Fruit fly (Drosophila melanogaster) whole organism, embryonic: ENCODE data around the gene CG6254.
A peak's percentile ranks its signal among the peaks of the same experiment; 100 is the strongest.

Experiments used
- Ada2b ChIP-seq: fragments of 200-800 bp; sonication (Bioruptor generic); IDR thresholded peaks from 2 replicates; pipeline ENCODE4 v1.3.6; 2022; ENCODE audit warnings: missing biosample characterization, missing genetic modification characterization
- B-H2 ChIP-seq: fragments of 200-800 bp; sonication (Bioruptor generic); optimal IDR thresholded peaks from 2 replicates; lab custom pipeline; 2018; ENCODE audit warnings: missing biosample characterization, mild to moderate bottlenecking, missing genetic modification characterization
- Blimp-1 ChIP-seq: fragments of 200-800 bp; sonication (Bioruptor generic); optimal IDR thresholded peaks from 3 replicates; lab custom pipeline; 2018; ENCODE audit warnings: missing biosample characterization, missing genetic modification characterization, mild to moderate bottlenecking, moderate library complexity, missing genetic modification reagents
- CG11695 ChIP-seq: fragments of 200-800 bp; sonication (Bioruptor generic); IDR thresholded peaks from 3 replicates; pipeline ENCODE4 v1.3.6; 2022; ENCODE audit warnings: missing biosample characterization, missing genetic modification characterization
- CG13123 ChIP-seq: fragments of 200-800 bp; sonication (Bioruptor generic); optimal IDR thresholded peaks from 2 replicates; lab custom pipeline; 2016; ENCODE audit warnings: missing biosample characterization, missing genetic modification characterization
- CG13624 ChIP-seq: fragments of 200-800 bp; sonication (Bioruptor generic); optimal IDR thresholded peaks from 2 replicates; lab custom pipeline; 2016; ENCODE audit warnings: missing biosample characterization, missing genetic modification characterization
- CG13775 ChIP-seq: fragments of 200-800 bp; sonication (Bioruptor generic); optimal IDR thresholded peaks from 3 replicates; lab custom pipeline; 2017; ENCODE audit warnings: missing biosample characterization, mild to moderate bottlenecking, missing genetic modification characterization
- CG14667 ChIP-seq: fragments of 200-800 bp; sonication (Bioruptor generic); IDR thresholded peaks from 2 replicates; pipeline ENCODE4 v1.3.6; 2022; ENCODE audit warnings: missing biosample characterization, missing genetic modification characterization
- CG15073 ChIP-seq: fragments of 200-800 bp; sonication (Bioruptor generic); optimal IDR thresholded peaks from 2 replicates; lab custom pipeline; 2016; ENCODE audit warnings: missing biosample characterization, missing genetic modification characterization
- CG15269 ChIP-seq: fragments of 200-800 bp; sonication (Bioruptor generic); optimal IDR thresholded peaks from 2 replicates; lab custom pipeline; 2018; ENCODE audit warnings: missing biosample characterization, mild to moderate bottlenecking, missing genetic modification characterization, moderate library complexity
- CG15601 ChIP-seq: fragments of 200-800 bp; sonication (Bioruptor generic); optimal IDR thresholded peaks from 3 replicates; lab custom pipeline; 2019; ENCODE audit warnings: missing biosample characterization, mild to moderate bottlenecking, missing genetic modification characterization, moderate library complexity
- CG17385 ChIP-seq: fragments of 200-800 bp; sonication (Bioruptor generic); optimal IDR thresholded peaks from 3 replicates; lab custom pipeline; 2018; ENCODE audit warnings: missing biosample characterization, mild to moderate bottlenecking, missing genetic modification characterization
- CG2712 ChIP-seq: fragments of 200-800 bp; optimal IDR thresholded peaks from 3 replicates; lab custom pipeline; 2019; ENCODE audit warnings: missing biosample characterization, mild to moderate bottlenecking, missing genetic modification characterization, moderate library complexity
- CG31388 ChIP-seq: fragments of 200-800 bp; sonication (Bioruptor generic); optimal IDR thresholded peaks from 2 replicates; lab custom pipeline; 2016; ENCODE audit warnings: missing biosample characterization, missing genetic modification characterization
- CG3163 ChIP-seq: fragments of 200-800 bp; sonication (Bioruptor generic); optimal IDR thresholded peaks from 3 replicates; lab custom pipeline; 2016; ENCODE audit warnings: missing biosample characterization, missing genetic modification characterization
- CG3838 ChIP-seq: fragments of 200-800 bp; sonication (Bioruptor generic); optimal IDR thresholded peaks from 3 replicates; lab custom pipeline; 2016; ENCODE audit warnings: missing biosample characterization, missing genetic modification characterization
- CG5245 ChIP-seq: fragments of 200-800 bp; sonication (Bioruptor generic); optimal IDR thresholded peaks from 3 replicates; lab custom pipeline; 2016; ENCODE audit warnings: missing biosample characterization, missing genetic modification characterization
- CG6791 ChIP-seq: fragments of 200-800 bp; sonication (Bioruptor generic); IDR thresholded peaks from 3 replicates; pipeline ENCODE4 v1.3.6; 2022; ENCODE audit warnings: missing biosample characterization, missing genetic modification characterization; ENCODE audit not compliant: partially characterized antibody
- CG6813 ChIP-seq: fragments of 200-800 bp; sonication (Bioruptor generic); optimal IDR thresholded peaks from 2 replicates; lab custom pipeline; 2017; ENCODE audit warnings: missing biosample characterization, missing genetic modification characterization, mild to moderate bottlenecking, moderate library complexity, missing genetic modification reagents
- CG7928 ChIP-seq: fragments of 200-800 bp; sonication (Bioruptor generic); optimal IDR thresholded peaks from 2 replicates; lab custom pipeline; 2017; ENCODE audit warnings: missing biosample characterization, mild to moderate bottlenecking, missing genetic modification characterization
- Deaf1 ChIP-seq: fragments of 200-800 bp; optimal IDR thresholded peaks from 3 replicates; lab custom pipeline; 2019; ENCODE audit warnings: missing biosample characterization, mild to moderate bottlenecking, missing genetic modification characterization, moderate library complexity
- HLH3B ChIP-seq: fragments of 200-800 bp; sonication (Bioruptor generic); IDR thresholded peaks from 2 replicates; pipeline ENCODE4 v1.3.6; 2022; ENCODE audit warnings: missing biosample characterization, missing genetic modification characterization
- HmgZ ChIP-seq: fragments of 200-800 bp; sonication (Bioruptor generic); optimal IDR thresholded peaks from 2 replicates; lab custom pipeline; 2018; ENCODE audit warnings: missing biosample characterization, mild to moderate bottlenecking, missing genetic modification characterization
- Lpt ChIP-seq: fragments of >200 bp; optimal IDR thresholded peaks from 2 replicates; lab custom pipeline; 2018; ENCODE audit warnings: missing biosample characterization, missing genetic modification characterization
- NfI ChIP-seq: fragments of 200-800 bp; sonication (Bioruptor generic); optimal IDR thresholded peaks from 3 replicates; lab custom pipeline; 2018; ENCODE audit warnings: missing biosample characterization, mild to moderate bottlenecking, missing genetic modification characterization, moderate library complexity
- Opbp ChIP-seq: fragments of 200-800 bp; sonication (Bioruptor generic); IDR thresholded peaks from 3 replicates; pipeline ENCODE4 v1.3.6; 2022; ENCODE audit warnings: missing biosample characterization, missing genetic modification characterization; ENCODE audit not compliant: partially characterized antibody
- PHDP ChIP-seq: fragments of 200-800 bp; sonication (Bioruptor generic); optimal IDR thresholded peaks from 3 replicates; lab custom pipeline; 2018; ENCODE audit warnings: missing biosample characterization, mild to moderate bottlenecking, missing genetic modification characterization, moderate library complexity
- Pdp1 ChIP-seq, 2 experiments: fragments of 200-800 bp; sonication (Bioruptor generic); optimal IDR thresholded peaks; 3 replicates each; lab custom pipeline; 2016; ENCODE audit warnings: missing biosample characterization in 2 of 2, missing genetic modification characterization in 2 of 2, mild to moderate bottlenecking in 1 of 2, moderate library complexity in 1 of 2
- Trl ChIP-seq, 3 experiments: fragments of >200 bp in 2 of 3; fragments of 200-800 bp in 1 of 3; sonication (Bioruptor generic) in 1 of 3; optimal IDR thresholded peaks; 2 replicates in 1 of 3; 3 replicates in 2 of 3; lab custom pipeline; 2016 to 2017; ENCODE audit warnings: missing biosample characterization in 1 of 3, missing genetic modification characterization in 1 of 3
- chinmo ChIP-seq: fragments of 200-800 bp; sonication (Bioruptor generic); IDR thresholded peaks from 4 replicates; pipeline ENCODE4 v1.3.6; 2022; ENCODE audit warnings: missing biosample characterization, missing genetic modification characterization; ENCODE audit not compliant: partially characterized antibody
- chn ChIP-seq: fragments of 200-800 bp; sonication (Bioruptor generic); optimal IDR thresholded peaks from 2 replicates; lab custom pipeline; 2016; ENCODE audit warnings: missing biosample characterization, missing genetic modification characterization
- eyg ChIP-seq: fragments of 200-800 bp; sonication (Bioruptor generic); optimal IDR thresholded peaks from 3 replicates; lab custom pipeline; 2016; ENCODE audit warnings: missing biosample characterization, missing genetic modification characterization
- gsb-n ChIP-seq: fragments of 200-800 bp; sonication (Bioruptor generic); optimal IDR thresholded peaks from 3 replicates; lab custom pipeline; 2018; ENCODE audit warnings: missing biosample characterization, mild to moderate bottlenecking, missing genetic modification characterization
- hbn ChIP-seq: fragments of 200-800 bp; sonication (Bioruptor generic); IDR thresholded peaks from 2 replicates; pipeline ENCODE4 v1.3.6; 2022; ENCODE audit warnings: missing biosample characterization, missing genetic modification characterization; ENCODE audit not compliant: partially characterized antibody
- jigr1 ChIP-seq: fragments of 200-800 bp; sonication (Bioruptor generic); IDR thresholded peaks from 3 replicates; pipeline ENCODE4 v1.3.6; 2022; ENCODE audit warnings: missing biosample characterization, missing genetic modification characterization
- jing ChIP-seq: fragments of 200-800 bp; sonication (Bioruptor generic); optimal IDR thresholded peaks from 2 replicates; lab custom pipeline; 2018; ENCODE audit warnings: missing biosample characterization, mild to moderate bottlenecking, missing genetic modification characterization
- ken ChIP-seq: fragments of 200-800 bp; sonication (Bioruptor generic); IDR thresholded peaks from 3 replicates; pipeline ENCODE4 v1.3.6; 2022; ENCODE audit warnings: missing biosample characterization, missing genetic modification characterization
- nmo ChIP-seq: fragments of 200-800 bp; sonication (Bioruptor generic); optimal IDR thresholded peaks from 2 replicates; lab custom pipeline; 2018; ENCODE audit warnings: missing biosample characterization, mild to moderate bottlenecking, missing genetic modification characterization, moderate library complexity
- pan ChIP-seq, 4 experiments: fragments of >200 bp in 3 of 4; fragments of 200-800 bp in 1 of 4; sonication (Bioruptor generic) in 1 of 4; optimal IDR thresholded peaks in 3 of 4; IDR thresholded peaks in 1 of 4; 2 replicates each; pipeline versions ENCODE4 v1.3.6 to Lab custom; 2017 to 2022; ENCODE audit warnings: missing biosample characterization in 2 of 4, missing genetic modification characterization in 2 of 4, mixed read lengths in 1 of 4
- pita ChIP-seq: fragments of 200-800 bp; sonication (Bioruptor generic); optimal IDR thresholded peaks from 2 replicates; lab custom pipeline; 2017; ENCODE audit warnings: missing biosample characterization, mild to moderate bottlenecking, missing genetic modification characterization
- pros ChIP-seq: fragments of 200-800 bp; sonication (Bioruptor generic); optimal IDR thresholded peaks from 3 replicates; lab custom pipeline; 2019; ENCODE audit warnings: missing biosample characterization, mild to moderate bottlenecking, missing genetic modification characterization, moderate library complexity
- repo ChIP-seq: fragments of 200-800 bp; sonication (Bioruptor generic); optimal IDR thresholded peaks from 2 replicates; lab custom pipeline; 2016; ENCODE audit warnings: missing biosample characterization, missing genetic modification characterization
- salm ChIP-seq: fragments of 200-800 bp; sonication (Bioruptor generic); optimal IDR thresholded peaks from 2 replicates; lab custom pipeline; 2018; ENCODE audit warnings: missing biosample characterization, mild to moderate bottlenecking, missing genetic modification characterization
- schlank ChIP-seq: fragments of 200-800 bp; sonication (Bioruptor generic); optimal IDR thresholded peaks from 2 replicates; lab custom pipeline; 2018; ENCODE audit warnings: missing biosample characterization, mild to moderate bottlenecking, missing genetic modification characterization
- scrt ChIP-seq: fragments of 200-800 bp; sonication (Bioruptor generic); optimal IDR thresholded peaks from 2 replicates; lab custom pipeline; 2018; ENCODE audit warnings: missing biosample characterization, mild to moderate bottlenecking, missing genetic modification characterization, moderate library complexity
- slou ChIP-seq: fragments of 200-800 bp; sonication (Bioruptor generic); optimal IDR thresholded peaks from 3 replicates; lab custom pipeline; 2016; ENCODE audit warnings: missing biosample characterization, missing genetic modification characterization
- so ChIP-seq: fragments of 200-800 bp; sonication (Bioruptor generic); IDR thresholded peaks from 3 replicates; pipeline ENCODE4 v1.3.6; 2022; ENCODE audit warnings: missing biosample characterization, missing genetic modification characterization
- tin ChIP-seq: fragments of 200-800 bp; sonication (Bioruptor generic); optimal IDR thresholded peaks from 3 replicates; lab custom pipeline; 2016; ENCODE audit warnings: missing biosample characterization, missing genetic modification characterization
- vvl ChIP-seq: fragments of 200-800 bp; sonication (Bioruptor generic); IDR thresholded peaks from 2 replicates; pipeline ENCODE4 v1.3.6; 2022; ENCODE audit warnings: missing biosample characterization, missing genetic modification characterization
- wek ChIP-seq: fragments of 200-800 bp; sonication (Bioruptor generic); optimal IDR thresholded peaks from 3 replicates; lab custom pipeline; 2018; ENCODE audit warnings: missing biosample characterization, mild to moderate bottlenecking, missing genetic modification characterization, moderate library complexity

Gene CG6254

DNA sequence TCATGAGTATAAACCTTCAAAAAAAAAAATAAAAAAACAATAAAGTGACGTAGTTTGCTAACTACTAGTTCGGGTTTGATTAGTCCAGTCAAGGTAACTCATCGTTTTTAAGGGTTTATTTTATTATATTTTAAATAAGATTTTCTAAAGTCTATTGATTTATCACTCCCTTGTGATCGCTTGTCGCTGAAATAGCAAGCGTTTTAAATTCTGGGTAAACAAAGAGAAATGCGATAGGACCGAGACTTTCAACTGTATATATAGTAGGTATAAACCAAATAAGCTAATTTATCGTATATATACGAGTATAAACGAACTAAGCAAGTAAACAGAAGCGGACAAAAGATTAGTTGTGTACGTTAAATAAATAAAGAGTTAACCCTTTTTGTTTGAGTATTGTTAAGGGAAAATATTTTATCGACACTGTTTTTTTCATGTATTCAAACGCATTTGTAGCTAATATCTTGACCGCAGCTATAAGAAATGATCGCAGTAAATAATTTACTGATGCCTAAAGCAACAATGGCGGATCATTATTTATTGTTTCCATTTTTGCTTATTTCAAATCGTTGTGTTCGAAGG lies 7.4 kb upstream of the CG6254 start (continued):
- peak; percentile 17 for TF ChIP-seq gsb-n (tag; lab: Kevin White, UChicago)
- TF ChIP-seq ken, result 0 out of 3 replicates have a peak, but pooled peaks have one; percentile 19
- TF ChIP-seq pros (GFP tag; lab: Kevin White, UChicago), result no peak
- no peak for TF ChIP-seq CG5245 (GFP tag; lab: Kevin White, UChicago)
- TF ChIP-seq CG3163 (GFP tag; lab: Kevin White, UChicago), result no peak
- TF ChIP-seq CG7928 (GFP tag; lab: Kevin White, UChicago), result no peak
- TF ChIP-seq Opbp, result no peak
- TF ChIP-seq CG15601, result peak; percentile 61
- no peak for TF ChIP-seq chn (GFP tag; lab: Kevin White, UChicago)
- TF ChIP-seq vvl (GFP tag; lab: Robert Waterston, UW), result peak; percentile 46; the same call in 1 of the 2 replicates
- TF ChIP-seq schlank (tag; lab: Kevin White, UChicago), result peak; percentile 41
- TF ChIP-seq salm (tag; lab: Kevin White, UChicago), result peak; percentile 1
- TF ChIP-seq CG15073 (GFP tag; lab: Kevin White, UChicago), result no peak
- no peak for TF ChIP-seq Ada2b (GFP tag; lab: Robert Waterston, UW)
- TF ChIP-seq pita, result no peak
- TF ChIP-seq chinmo (GFP tag; lab: Robert Waterston, UW), result no peak
- peak; percentile 46 for TF ChIP-seq CG13624 (GFP tag; lab: Kevin White, UChicago)
- TF ChIP-seq PHDP, result peak; percentile 54
- TF ChIP-seq HmgZ (tag; lab: Kevin White, UChicago), result peak; percentile 29
- TF ChIP-seq CG14667, result no peak
- TF ChIP-seq CG6791 (GFP tag; lab: Robert Waterston, UW), result no peak
- TF ChIP-seq CG13775, result peak; percentile 10
- TF ChIP-seq hbn, result no peak
- TF ChIP-seq jing (GFP tag; lab: Kevin White, UChicago), result no peak
- TF ChIP-seq slou (GFP tag; lab: Kevin White, UChicago), result no peak
- peak; percentile 27 for TF ChIP-seq CG15269 (tag; lab: Kevin White, UChicago)
- TF ChIP-seq CG6813, result no peak
- peak; percentile 46 for TF ChIP-seq wek (GFP tag; lab: Kevin White, UChicago)
- TF ChIP-seq pan (optimal IDR thresholded peaks at IDR 0.05; lab: Kevin White, UChicago), result no peak
- TF ChIP-seq pan (GFP tag; optimal IDR thresholded peaks at IDR 0.05 in 1 of 2, IDR thresholded peaks at IDR 0.05 in 1 of 2), result peak in 1 of 2 experiments; percentile 35
- TF ChIP-seq NfI (GFP tag; lab: Kevin White, UChicago), result peak; percentile 28
- TF ChIP-seq repo (GFP tag; lab: Kevin White, UChicago), result no peak
- TF ChIP-seq eyg (GFP tag; lab: Kevin White, UChicago), result no peak
- TF ChIP-seq Trl (optimal IDR thresholded peaks at IDR 0.05; lab: Kevin White, UChicago), result no peak
- peak; percentile 34 for TF ChIP-seq Trl (GFP tag; optimal IDR thresholded peaks at IDR 0.05; lab: Kevin White, UChicago)
- 0 out of 3 replicates have a peak, but pooled peaks have one; percentile 23 for TF ChIP-seq so (GFP tag; lab: Robert Waterston, UW)
- TF ChIP-seq, all 482 proteins: peak for 158

DNA sequence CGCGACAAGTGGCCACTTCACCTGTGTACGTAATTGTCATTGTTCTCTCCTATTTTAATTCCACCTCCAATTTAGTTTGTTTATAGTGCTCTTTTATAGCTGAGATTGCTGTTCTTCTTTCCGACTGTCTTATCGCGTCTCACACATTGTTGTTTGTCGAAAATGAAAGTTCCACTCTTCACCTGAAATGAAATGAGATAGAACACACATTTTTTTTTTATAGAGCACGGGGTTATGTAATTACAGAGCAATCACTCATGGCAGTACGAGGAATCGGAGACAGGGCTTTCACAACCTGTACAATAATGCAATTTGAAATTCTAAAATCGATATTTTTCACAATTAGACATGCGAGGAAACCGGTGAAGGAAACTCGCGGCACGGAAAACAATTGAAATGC lies 6.1 kb upstream of the CG6254 start:
- TF ChIP-seq scrt (GFP tag; lab: Kevin White, UChicago) (no peak), Blimp-1 (GFP tag; lab: Kevin White, UChicago) (peak; percentile 36), CG13123 (GFP tag; lab: Kevin White, UChicago) (no peak), pros (GFP tag; lab: Kevin White, UChicago) (no peak), CG17385 (GFP tag; lab: Kevin White, UChicago) (no peak), CG2712 (tag; lab: Kevin White, UChicago) (no peak), nmo (no peak), CG31388 (no peak), CG11695 (GFP tag; lab: Robert Waterston, UW) (no peak), Deaf1 (tag; lab: Kevin White, UChicago) (no peak), jigr1 (no peak), B-H2 (peak; percentile 4), Lpt (no peak), Pdp1 (GFP tag; optimal IDR thresholded peaks at IDR 0.05; lab: Kevin White, UChicago) (peak in 1 of 2 experiments; percentile 71), tin (GFP tag; lab: Kevin White, UChicago) (no peak), HLH3B (GFP tag; lab: Robert Waterston, UW) (no peak), CG3838 (GFP tag; lab: Kevin White, UChicago) (no peak)
